Fruit fly (Drosophila melanogaster): ENCODE results near the gene CG4291.

CG4291 gene

dm6 chr2L:827516-828362, 24.8 kb downstream of the CG4291 start (continued):
- no peak for TF ChIP-seq CG6808 (GFP tag; optimal IDR thresholded peaks at IDR 0.05)
- TF ChIP-seq CG16779 (tag; optimal IDR thresholded peaks at IDR 0.05) = no peak
- no peak for TF ChIP-seq achi (GFP tag; optimal IDR thresholded peaks at IDR 0.05)
- no peak for TF ChIP-seq CG4318 (GFP tag; optimal IDR thresholded peaks at IDR 0.05)
- peak; percentile 55 for TF ChIP-seq Sox14 (GFP tag; optimal IDR thresholded peaks at IDR 0.05)
- TF ChIP-seq lz (GFP tag; optimal IDR thresholded peaks at IDR 0.05) = peak; percentile 14
- no peak for TF ChIP-seq Hr38 (GFP tag; optimal IDR thresholded peaks at IDR 0.05)
- TF ChIP-seq CG8319 (GFP tag; optimal IDR thresholded peaks at IDR 0.05) = no peak
- no peak for TF ChIP-seq Smox (GFP tag; optimal IDR thresholded peaks at IDR 0.05)
- TF ChIP-seq CG3032 (tag; optimal IDR thresholded peaks at IDR 0.05) = no peak
- TF ChIP-seq salr (GFP tag; optimal IDR thresholded peaks at IDR 0.05) = no peak
- TF ChIP-seq cyc (GFP tag; optimal IDR thresholded peaks at IDR 0.05) = no peak
- TF ChIP-seq Eip93F (GFP tag; optimal IDR thresholded peaks at IDR 0.05) = no peak
- TF ChIP-seq CG8119 (GFP tag; IDR thresholded peaks at IDR 0.05) = peak; percentile 56; the same call in 2 of the 3 replicates
- TF ChIP-seq fd59A (GFP tag; optimal IDR thresholded peaks at IDR 0.05) = no peak
- TF ChIP-seq Eip75B (GFP tag; optimal IDR thresholded peaks at IDR 0.05) = no peak
- TF ChIP-seq CG11902 (GFP tag; optimal IDR thresholded peaks at IDR 0.05) = no peak
- TF ChIP-seq Sox15 (GFP tag; optimal IDR thresholded peaks at IDR 0.05) = no peak
- TF ChIP-seq dac (GFP tag; optimal IDR thresholded peaks at IDR 0.05) = peak; percentile 32
- no peak for TF ChIP-seq CG10669 (GFP tag; optimal IDR thresholded peaks at IDR 0.05)
- no peak for TF ChIP-seq spab (GFP tag; optimal IDR thresholded peaks at IDR 0.05)
- peak; percentile 8 for TF ChIP-seq Lpt (GFP tag; optimal IDR thresholded peaks at IDR 0.05)
- no peak for TF ChIP-seq CG9139 (GFP tag; optimal IDR thresholded peaks at IDR 0.05)
- TF ChIP-seq CG6276 (GFP tag; optimal IDR thresholded peaks at IDR 0.05) = no peak
- no peak for TF ChIP-seq fd85E (GFP tag; optimal IDR thresholded peaks at IDR 0.05)
- no peak for TF ChIP-seq CG8632 (GFP tag; optimal IDR thresholded peaks at IDR 0.05)
- no peak for TF ChIP-seq CG6163 (GFP tag; IDR thresholded peaks at IDR 0.05)
- peak; percentile 81 for TF ChIP-seq svp (GFP tag)
- TF ChIP-seq Hr4 (GFP tag; optimal IDR thresholded peaks at IDR 0.05) = no peak

DNA sequence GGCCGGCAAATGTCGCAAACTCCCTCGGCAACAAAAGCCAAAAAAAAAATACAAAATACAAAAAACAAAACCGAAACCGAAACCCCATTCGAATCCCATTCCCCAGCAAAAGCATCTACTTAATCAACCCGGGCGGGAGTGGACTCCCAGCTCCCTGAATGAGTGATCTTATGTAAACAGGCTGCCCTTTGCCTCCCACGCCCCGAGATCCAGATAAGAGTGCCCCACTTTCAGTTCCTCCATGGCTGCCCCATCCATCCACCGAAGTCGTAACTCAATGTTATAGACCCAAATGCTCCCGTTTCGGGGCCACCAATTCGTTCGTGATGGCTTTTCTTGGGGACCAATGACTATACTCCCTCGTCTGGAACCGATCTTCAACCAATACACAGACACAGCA, 25.5 kb downstream of the CG4291 start:
- TF ChIP-seq pdm3 (GFP tag; optimal IDR thresholded peaks at IDR 0.05) (no peak), svp (GFP tag) (peak; percentile 92), acj6 (GFP tag; optimal IDR thresholded peaks at IDR 0.05) (no peak)

dm6 chr2L:826388-826787, 26.1 kb downstream of the CG4291 start:
- TF ChIP-seq Eip93F (GFP tag; optimal IDR thresholded peaks at IDR 0.05) (no peak), CG6854 (GFP tag; optimal IDR thresholded peaks at IDR 0.05) (no peak), Sox14 (GFP tag; optimal IDR thresholded peaks at IDR 0.05) (no peak), eg (GFP tag; IDR thresholded peaks at IDR 0.05) (no peak), dac (GFP tag; optimal IDR thresholded peaks at IDR 0.05) (no peak), CG8319 (GFP tag; optimal IDR thresholded peaks at IDR 0.05) (no peak)

DNA sequence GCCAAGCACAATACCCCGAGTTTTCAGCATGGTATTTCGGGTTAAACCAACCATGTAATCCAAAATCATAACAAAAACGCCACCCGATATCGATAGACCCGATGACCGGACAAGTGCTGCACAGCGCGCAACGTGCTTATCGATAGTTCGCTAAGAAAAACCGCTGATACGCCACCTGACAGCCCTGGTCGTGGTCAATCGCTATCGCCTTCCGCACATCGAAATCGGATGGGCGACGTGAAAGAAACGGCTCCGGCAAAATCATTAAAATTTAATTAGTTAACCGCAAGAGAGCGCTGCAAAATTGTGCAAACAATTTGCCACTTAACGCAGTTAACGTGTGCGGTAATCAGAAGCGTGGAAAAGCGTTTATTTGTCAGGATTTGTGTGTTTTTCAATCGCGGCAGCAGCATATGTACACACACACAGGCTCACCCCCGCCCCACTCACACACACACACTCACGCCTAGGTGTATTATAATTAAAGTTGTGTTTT, 26.7 kb downstream of the CG4291 start, which contains the start of the genes CG3862 and dock:
Gene CG3862 (minus strand): TSS at position 94 of the 496 bp plus-strand sequence.
Gene dock (plus strand): TSS at position 202 of the 496 bp plus-strand sequence.
- TF ChIP-seq spab (GFP tag; optimal IDR thresholded peaks at IDR 0.05) (no peak), ss (GFP tag; optimal IDR thresholded peaks at IDR 0.05) (peak in 1 of 2 experiments; percentile 33), CG6854 (GFP tag; optimal IDR thresholded peaks at IDR 0.05) (peak; percentile 35), esn (GFP tag; optimal IDR thresholded peaks at IDR 0.05) (peak; percentile 54), net (GFP tag; optimal IDR thresholded peaks at IDR 0.05) (no peak), CG8632 (GFP tag; optimal IDR thresholded peaks at IDR 0.05) (no peak), vri (GFP tag; optimal IDR thresholded peaks at IDR 0.05) (peak; percentile 70), Sox102F (GFP tag; optimal IDR thresholded peaks at IDR 0.05) (no peak), Ets96B (tag; optimal IDR thresholded peaks at IDR 0.05) (no peak), CG34406 (GFP tag; optimal IDR thresholded peaks at IDR 0.05) (no peak), Gug (GFP tag; IDR thresholded peaks at IDR 0.05) (no peak), Eip93F (GFP tag; optimal IDR thresholded peaks at IDR 0.05) (no peak), fd59A (GFP tag; optimal IDR thresholded peaks at IDR 0.05) (no peak), cyc (GFP tag; optimal IDR thresholded peaks at IDR 0.05) (peak; percentile 33), CG10631 (GFP tag; optimal IDR thresholded peaks at IDR 0.05) (no peak), CG32006 (GFP tag; optimal IDR thresholded peaks at IDR 0.05) (peak; percentile 21), svp (GFP tag) (peak; percentile 60), fkh (GFP tag; optimal IDR thresholded peaks at IDR 0.05) (peak; percentile 66), Eip75B (GFP tag; optimal IDR thresholded peaks at IDR 0.05) (peak; percentile 59), salr (GFP tag; optimal IDR thresholded peaks at IDR 0.05) (no peak), Met (GFP tag; optimal IDR thresholded peaks at IDR 0.05) (no peak)

All from whole organism, prepupa.